Fruit fly (Drosophila melanogaster) whole organism, prepupa: Measurements from ENCODE around the gene CG6726.

Experiments
- CG10631 ChIP-seq: fragments of 200-800 bp; sonication (Bioruptor generic); optimal IDR thresholded peaks from 2 replicates; lab custom pipeline; 2016; ENCODE audit warnings: missing biosample characterization, missing genetic modification characterization
- CG10669 ChIP-seq: fragments of 200-800 bp; sonication (Bioruptor generic); optimal IDR thresholded peaks from 3 replicates; lab custom pipeline; 2018; ENCODE audit warnings: missing biosample characterization, mild to moderate bottlenecking, missing genetic modification characterization, moderate library complexity
- CG11902 ChIP-seq: fragments of 200-800 bp; sonication (Bioruptor generic); optimal IDR thresholded peaks from 3 replicates; lab custom pipeline; 2016; ENCODE audit warnings: missing biosample characterization, missing genetic modification characterization
- CG15336 ChIP-seq: fragments of 200-800 bp; sonication (Bioruptor generic); IDR thresholded peaks from 2 replicates; pipeline ENCODE4 v1.3.6; 2022; ENCODE audit warnings: missing biosample characterization, missing genetic modification characterization
- CG1621 ChIP-seq: fragments of 200-800 bp; sonication (Bioruptor generic); optimal IDR thresholded peaks from 3 replicates; lab custom pipeline; 2018; ENCODE audit warnings: missing biosample characterization, mild to moderate bottlenecking, missing genetic modification characterization
- CG16779 ChIP-seq: fragments of 200-800 bp; sonication (Bioruptor generic); optimal IDR thresholded peaks from 3 replicates; lab custom pipeline; 2017; ENCODE audit warnings: missing biosample characterization, mild to moderate bottlenecking, missing genetic modification characterization
- CG3032 ChIP-seq: fragments of 200-800 bp; optimal IDR thresholded peaks from 2 replicates; lab custom pipeline; 2019; ENCODE audit warnings: missing biosample characterization, mild to moderate bottlenecking, missing genetic modification characterization, moderate library complexity
- CG31627 ChIP-seq: fragments of 200-800 bp; sonication (Bioruptor generic); optimal IDR thresholded peaks from 3 replicates; lab custom pipeline; 2016; ENCODE audit warnings: missing biosample characterization, missing genetic modification characterization
- CG32006 ChIP-seq: fragments of 200-800 bp; sonication (Bioruptor generic); optimal IDR thresholded peaks from 3 replicates; lab custom pipeline; 2017; ENCODE audit warnings: missing biosample characterization, mild to moderate bottlenecking, missing genetic modification characterization
- CG34406 ChIP-seq: fragments of 200-800 bp; sonication (Bioruptor generic); optimal IDR thresholded peaks from 3 replicates; lab custom pipeline; 2016; ENCODE audit warnings: missing biosample characterization, missing genetic modification characterization
- CG3919 ChIP-seq: fragments of 200-800 bp; sonication (Bioruptor generic); optimal IDR thresholded peaks from 3 replicates; lab custom pipeline; 2016; ENCODE audit warnings: missing biosample characterization, missing genetic modification characterization
- CG6276 ChIP-seq: fragments of 200-800 bp; sonication (Bioruptor generic); optimal IDR thresholded peaks from 2 replicates; lab custom pipeline; 2017; ENCODE audit warnings: missing biosample characterization, mild to moderate bottlenecking, missing genetic modification characterization
- CG6808 ChIP-seq: fragments of 200-800 bp; sonication (Bioruptor generic); optimal IDR thresholded peaks from 3 replicates; lab custom pipeline; 2017; ENCODE audit warnings: missing biosample characterization, missing genetic modification characterization, mild to moderate bottlenecking, moderate library complexity, missing genetic modification reagents
- CG7368 ChIP-seq: fragments of 200-800 bp; sonication (Bioruptor generic); optimal IDR thresholded peaks from 3 replicates; lab custom pipeline; 2016; ENCODE audit warnings: missing biosample characterization, missing genetic modification characterization
- CG8319 ChIP-seq: fragments of 200-800 bp; sonication (Bioruptor generic); optimal IDR thresholded peaks from 3 replicates; lab custom pipeline; 2016; ENCODE audit warnings: missing biosample characterization, missing genetic modification characterization
- CG8632 ChIP-seq: fragments of 200-800 bp; sonication (Bioruptor generic); optimal IDR thresholded peaks from 3 replicates; lab custom pipeline; 2016; ENCODE audit warnings: missing biosample characterization, missing genetic modification characterization
- CG9139 ChIP-seq: fragments of 200-800 bp; sonication (Bioruptor generic); optimal IDR thresholded peaks from 3 replicates; lab custom pipeline; 2017; ENCODE audit warnings: missing biosample characterization, mild to moderate bottlenecking, missing genetic modification characterization
- Eip78C ChIP-seq: fragments of 200-800 bp; sonication (Bioruptor generic); peaks from one replicate; lab custom pipeline; 2016; ENCODE audit warnings: missing biosample characterization, missing genetic modification characterization
- Ets96B ChIP-seq: fragments of 200-800 bp; optimal IDR thresholded peaks from 2 replicates; lab custom pipeline; 2019; ENCODE audit warnings: missing biosample characterization, mild to moderate bottlenecking, missing genetic modification characterization, moderate library complexity
- Gug ChIP-seq: fragments of 200-800 bp; sonication (Bioruptor generic); IDR thresholded peaks from 2 replicates; pipeline ENCODE4 v1.3.6; 2022; ENCODE audit warnings: missing biosample characterization, missing genetic modification characterization
- Hr38 ChIP-seq: sonication (Bioruptor generic); optimal IDR thresholded peaks from 2 replicates; lab custom pipeline; 2016; ENCODE audit warnings: missing biosample characterization, missing genetic modification characterization
- Hr39 ChIP-seq: fragments of 200-800 bp; sonication (Bioruptor generic); optimal IDR thresholded peaks from 2 replicates; lab custom pipeline; 2016; ENCODE audit warnings: missing biosample characterization, missing genetic modification characterization
- Hr4 ChIP-seq: fragments of 200-800 bp; sonication (Bioruptor generic); optimal IDR thresholded peaks from 3 replicates; lab custom pipeline; 2016; ENCODE audit warnings: missing biosample characterization, missing genetic modification characterization
- Lpt ChIP-seq: fragments of 200-800 bp; sonication (Bioruptor generic); optimal IDR thresholded peaks from 3 replicates; lab custom pipeline; 2016; ENCODE audit warnings: missing biosample characterization, missing genetic modification characterization
- Met ChIP-seq: fragments of 200-800 bp; sonication (Bioruptor generic); optimal IDR thresholded peaks from 3 replicates; lab custom pipeline; 2016; ENCODE audit warnings: missing biosample characterization, missing genetic modification characterization
- OdsH ChIP-seq: fragments of 200-800 bp; sonication (Bioruptor generic); optimal IDR thresholded peaks from 3 replicates; lab custom pipeline; 2016; ENCODE audit warnings: missing biosample characterization, missing genetic modification characterization
- Smox ChIP-seq: fragments of 200-800 bp; sonication (Bioruptor generic); optimal IDR thresholded peaks from 3 replicates; lab custom pipeline; 2016; ENCODE audit warnings: missing biosample characterization, missing genetic modification characterization
- Sox102F ChIP-seq: fragments of 200-800 bp; sonication (Bioruptor generic); optimal IDR thresholded peaks from 2 replicates; lab custom pipeline; 2016; ENCODE audit warnings: missing biosample characterization, mild to moderate bottlenecking, missing genetic modification characterization
- Sox15 ChIP-seq: fragments of 200-800 bp; sonication (Bioruptor generic); optimal IDR thresholded peaks from 3 replicates; lab custom pipeline; 2016; ENCODE audit warnings: missing biosample characterization, missing genetic modification characterization
- acj6 ChIP-seq: fragments of 200-800 bp; sonication (Bioruptor generic); optimal IDR thresholded peaks from 3 replicates; lab custom pipeline; 2016; ENCODE audit warnings: missing biosample characterization, missing genetic modification characterization
- dsx ChIP-seq: fragments of 200-800 bp; optimal IDR thresholded peaks from 3 replicates; lab custom pipeline; 2019; ENCODE audit warnings: missing biosample characterization, mild to moderate bottlenecking, missing genetic modification characterization, moderate library complexity; ENCODE audit not compliant: poor library complexity, severe bottlenecking
- fd85E ChIP-seq: fragments of 200-800 bp; sonication (Bioruptor generic); optimal IDR thresholded peaks from 3 replicates; lab custom pipeline; 2016; ENCODE audit warnings: missing biosample characterization, missing genetic modification characterization
- fkh ChIP-seq: fragments of 200-800 bp; sonication (Bioruptor generic); optimal IDR thresholded peaks from 3 replicates; lab custom pipeline; 2017; ENCODE audit warnings: missing biosample characterization, mild to moderate bottlenecking, missing genetic modification characterization, moderate library complexity
- lz ChIP-seq: fragments of 200-800 bp; sonication (Bioruptor generic); optimal IDR thresholded peaks from 3 replicates; lab custom pipeline; 2016; ENCODE audit warnings: missing biosample characterization, missing genetic modification characterization
- pdm3 ChIP-seq: fragments of 200-800 bp; sonication (Bioruptor generic); optimal IDR thresholded peaks from 3 replicates; lab custom pipeline; 2016; ENCODE audit warnings: missing biosample characterization, missing genetic modification characterization
- ss ChIP-seq, 2 experiments: fragments of 200-800 bp; sonication (Bioruptor generic); optimal IDR thresholded peaks; 2 replicates in 1 of 2; 3 replicates in 1 of 2; lab custom pipeline; 2017 to 2018; ENCODE audit warnings: mild to moderate bottlenecking in 2 of 2, missing biosample characterization in 2 of 2, missing genetic modification characterization in 2 of 2, moderate library complexity in 1 of 2
- svp ChIP-seq: fragments of 200-800 bp; sonication (Bioruptor generic); peaks from one replicate; lab custom pipeline; 2016; ENCODE audit warnings: missing biosample characterization, missing genetic modification characterization

CG6726 gene

DNA sequence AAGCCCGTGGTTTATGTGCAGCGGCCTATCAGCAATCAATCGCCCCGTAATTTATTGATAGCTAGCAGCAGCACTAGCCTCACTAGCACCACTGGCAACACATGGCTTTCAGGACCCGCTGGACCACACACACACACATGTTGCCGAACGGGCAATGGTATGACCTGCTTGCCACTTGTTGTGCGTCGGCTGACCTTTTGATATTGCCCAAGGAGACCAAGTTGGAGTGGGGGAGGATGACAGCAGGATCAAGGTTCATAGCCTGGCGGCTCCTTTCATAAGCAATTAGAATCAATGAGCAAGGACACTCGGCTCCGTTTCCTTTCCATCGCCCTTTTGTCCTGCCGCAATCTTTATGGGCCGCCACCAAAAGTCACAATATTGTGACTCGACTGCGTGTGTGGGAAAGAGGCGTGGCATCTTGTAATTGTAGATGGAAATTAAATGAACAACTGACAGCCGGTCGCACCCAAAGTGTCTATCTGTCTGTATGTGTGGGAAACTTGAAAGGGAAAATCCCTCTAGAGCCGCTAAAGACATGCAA is 39.9 kb downstream of the CG6726 start:
- TF ChIP-seq CG6808 (GFP tag; lab: Kevin White, UChicago) (no peak), CG8632 (GFP tag; lab: Kevin White, UChicago) (no peak), acj6 (no peak), Lpt (GFP tag; lab: Kevin White, UChicago) (no peak), Hr4 (GFP tag; lab: Kevin White, UChicago) (no peak), OdsH (GFP tag; lab: Kevin White, UChicago) (no peak), CG7368 (no peak), Ets96B (tag; lab: Kevin White, UChicago) (no peak), CG31627 (GFP tag; lab: Kevin White, UChicago) (no peak), CG15336 (GFP tag; lab: Robert Waterston, UW) (no peak), CG16779 (no peak)

DNA sequence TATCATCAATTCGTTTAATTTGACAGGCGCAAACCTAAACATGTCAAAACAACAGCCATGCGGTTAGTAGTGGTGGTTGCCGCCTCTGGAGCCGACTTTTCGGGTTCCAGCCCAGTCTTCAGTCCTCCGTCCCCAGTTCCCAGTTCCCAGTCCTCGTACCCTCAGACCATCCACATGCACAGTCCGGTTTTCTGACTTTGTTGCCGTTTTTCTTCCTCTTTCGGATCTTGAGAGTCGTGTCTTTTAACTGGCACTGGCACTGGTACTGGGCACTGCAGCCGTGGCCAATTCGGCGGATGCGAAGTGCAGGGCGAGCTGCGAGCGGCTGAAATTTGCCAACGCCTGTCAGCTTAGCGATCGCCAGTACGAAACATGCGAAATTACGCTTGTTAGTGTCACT is 40.8 kb downstream of the CG6726 start:
- TF ChIP-seq CG32006 (no peak), dsx (peak; percentile 96)

DNA sequence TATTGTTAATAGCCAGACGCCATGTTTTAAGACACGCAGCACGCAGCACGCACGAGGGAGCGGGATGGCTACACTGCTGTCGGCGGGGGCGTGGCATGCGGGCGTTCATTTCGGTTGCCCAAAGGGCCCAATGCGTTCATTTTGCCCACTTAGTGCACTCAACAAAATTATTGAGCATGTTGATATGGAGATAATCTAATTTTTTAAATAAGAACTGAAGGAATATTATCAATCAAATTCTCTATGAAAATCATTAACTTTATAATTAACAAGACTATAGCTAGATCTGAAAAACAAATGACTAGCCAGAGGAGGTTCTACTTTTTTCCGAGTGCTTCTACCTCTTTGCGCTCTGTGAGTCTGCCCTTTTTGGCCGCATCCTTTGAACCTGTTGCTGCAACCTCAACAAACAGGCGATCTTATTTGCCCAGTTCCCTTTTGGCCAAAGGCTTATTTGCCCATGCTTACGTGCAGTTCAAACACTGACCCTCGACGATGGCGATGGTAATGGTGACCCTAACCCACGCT is 41.8 kb downstream of the CG6726 start:
- TF ChIP-seq CG3919 (GFP tag; lab: Kevin White, UChicago) = no peak
- TF ChIP-seq CG11902 (GFP tag; lab: Kevin White, UChicago) = no peak
- no peak for TF ChIP-seq pdm3 (GFP tag; lab: Kevin White, UChicago)
- TF ChIP-seq Met = peak; percentile 32
- no peak for TF ChIP-seq Hr38 (GFP tag; lab: Kevin White, UChicago)
- TF ChIP-seq CG10631 (GFP tag; lab: Kevin White, UChicago) = no peak
- peak; percentile 12 for TF ChIP-seq fkh (GFP tag; lab: Kevin White, UChicago)
- TF ChIP-seq acj6 = no peak
- TF ChIP-seq ss (GFP tag; optimal IDR thresholded peaks at IDR 0.05; lab: Kevin White, UChicago) = peak in 1 of 2 experiments; percentile 11
- no peak for TF ChIP-seq CG1621 (tag; lab: Kevin White, UChicago)
- peak; percentile 44 for TF ChIP-seq Eip78C (GFP tag; lab: Kevin White, UChicago)
- TF ChIP-seq svp (GFP tag; lab: Kevin White, UChicago) = peak; percentile 68
- no peak for TF ChIP-seq Smox (GFP tag; lab: Kevin White, UChicago)
- TF ChIP-seq CG10669 (GFP tag; lab: Kevin White, UChicago) = no peak
- TF ChIP-seq CG32006 = no peak
- no peak for TF ChIP-seq Hr39 (GFP tag; lab: Kevin White, UChicago)

DNA sequence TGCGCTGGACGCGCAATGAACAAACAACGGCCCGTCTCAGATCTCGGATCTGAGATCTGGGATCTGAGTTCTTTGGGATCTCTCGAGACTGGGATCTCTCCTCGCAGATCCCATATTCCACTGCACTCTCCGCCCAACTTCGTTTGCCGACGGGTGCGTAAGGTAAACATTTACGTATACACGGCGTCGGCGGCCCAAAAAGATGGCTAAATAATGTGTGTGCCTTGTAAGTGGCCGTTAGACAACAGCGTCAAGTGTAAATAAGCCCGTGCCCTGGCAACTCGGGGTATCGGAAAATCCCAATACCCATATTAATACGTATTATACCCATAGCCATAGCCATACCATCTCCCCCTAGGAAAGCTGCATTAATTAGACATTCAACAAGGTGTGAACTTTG is 43.2 kb downstream of the CG6726 start:
- TF ChIP-seq fkh (GFP tag; lab: Kevin White, UChicago) (peak; percentile 79), CG6276 (GFP tag; lab: Kevin White, UChicago) (no peak), fd85E (GFP tag; lab: Kevin White, UChicago) (no peak)

DNA sequence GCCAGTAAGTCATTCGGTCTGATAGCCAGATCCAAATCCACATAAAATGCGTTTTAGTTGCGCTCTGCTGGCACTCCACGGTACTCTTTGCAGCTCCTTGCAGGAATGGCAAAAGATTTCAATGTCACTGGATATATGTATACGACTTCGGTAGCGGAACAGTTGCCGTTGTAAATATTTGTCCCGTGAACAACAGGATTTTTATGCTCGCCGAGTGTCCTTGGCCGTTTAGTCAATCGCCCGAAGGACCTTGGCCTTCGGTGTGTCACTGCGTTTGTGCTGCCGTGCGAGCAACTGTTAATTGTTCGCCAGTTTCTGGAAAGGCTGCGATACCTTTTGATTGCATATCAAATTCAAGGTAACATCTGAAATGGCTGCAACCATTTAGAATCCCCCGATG is 46.9 kb downstream of the CG6726 start:
- no peak for TF ChIP-seq CG3032 (tag; lab: Kevin White, UChicago)
- TF ChIP-seq Met = no peak
- TF ChIP-seq CG15336 (GFP tag; lab: Robert Waterston, UW) = no peak
- TF ChIP-seq CG8319 = no peak
- TF ChIP-seq CG16779 = no peak
- TF ChIP-seq Sox15 (GFP tag; lab: Kevin White, UChicago) = no peak
- TF ChIP-seq Hr39 (GFP tag; lab: Kevin White, UChicago) = no peak
- no peak for TF ChIP-seq CG34406 (GFP tag; lab: Kevin White, UChicago)
- no peak for TF ChIP-seq Sox102F (GFP tag; lab: Kevin White, UChicago)
- TF ChIP-seq Eip78C (GFP tag; lab: Kevin White, UChicago) = no peak
- TF ChIP-seq pdm3 (GFP tag; lab: Kevin White, UChicago) = no peak
- TF ChIP-seq fd85E (GFP tag; lab: Kevin White, UChicago) = no peak
- no peak for TF ChIP-seq Gug
- TF ChIP-seq Ets96B (tag; lab: Kevin White, UChicago) = no peak
- no peak for TF ChIP-seq CG7368
- no peak for TF ChIP-seq ss (GFP tag; optimal IDR thresholded peaks at IDR 0.05; lab: Kevin White, UChicago)
- no peak for TF ChIP-seq lz (GFP tag; lab: Kevin White, UChicago)
- no peak for TF ChIP-seq CG9139 (GFP tag; lab: Kevin White, UChicago)
